Worm (Caenorhabditis elegans): ENCODE results near the gene H24K24.2.

- TF ChIP-seq ztf-23 (GFP tag; IDR thresholded peaks at IDR 0.05) (no peak), klf-2 (GFP tag; conservative IDR thresholded peaks at IDR 0.05) (no peak), cog-1 (tag; optimal IDR thresholded peaks at IDR 0.05) (no peak), med-1 (GFP tag; optimal IDR thresholded peaks at IDR 0.05; ENCODE audit: insufficient read depth) (no peak)
Measured at ce11 chrV:884324-884723, 33.3 kb upstream of the H24K24.2 start, which contains the start of gene srj-38.
